Fruit fly (Drosophila melanogaster) whole organism, pupa: ENCODE measurements around the gene CG13983.

Experiments used
- CG10348 ChIP-seq: fragments of 200-800 bp; sonication (Bioruptor generic); IDR thresholded peaks from 2 replicates; pipeline ENCODE4 v1.3.6; 2022; ENCODE audit warnings: missing biosample characterization, missing genetic modification characterization
- CG12605 ChIP-seq: fragments of 200-800 bp; sonication (Bioruptor generic); IDR thresholded peaks from 2 replicates; pipeline ENCODE4 v1.3.6; 2022; ENCODE audit warnings: missing biosample characterization, missing genetic modification characterization
- CG13204 ChIP-seq: fragments of 200-800 bp; sonication (Bioruptor generic); optimal IDR thresholded peaks from 2 replicates; lab custom pipeline; 2018; ENCODE audit warnings: missing biosample characterization, mild to moderate bottlenecking, missing genetic modification characterization, moderate library complexity
- CG14655 ChIP-seq: fragments of 200-800 bp; sonication (Bioruptor generic); optimal IDR thresholded peaks from 3 replicates; lab custom pipeline; 2017; ENCODE audit warnings: mild to moderate bottlenecking, missing biosample characterization, missing genetic modification reagents, missing genetic modification characterization
- CG15710 ChIP-seq: fragments of 200-800 bp; sonication (Bioruptor generic); optimal IDR thresholded peaks from 2 replicates; lab custom pipeline; 2018; ENCODE audit warnings: missing biosample characterization, mild to moderate bottlenecking, missing genetic modification characterization, moderate library complexity
- CG17806 ChIP-seq: fragments of 200-800 bp; sonication (Bioruptor generic); optimal IDR thresholded peaks from 2 replicates; lab custom pipeline; 2018; ENCODE audit warnings: missing biosample characterization, mild to moderate bottlenecking, missing genetic modification characterization, moderate library complexity
- CG32121 ChIP-seq: fragments of 200-800 bp; sonication (Bioruptor generic); IDR thresholded peaks from 2 replicates; pipeline ENCODE4 v1.3.6; 2022; ENCODE audit warnings: missing biosample characterization, missing genetic modification characterization
- CG34367 ChIP-seq: fragments of 200-800 bp; sonication (Bioruptor generic); optimal IDR thresholded peaks from 2 replicates; lab custom pipeline; 2018; ENCODE audit warnings: missing biosample characterization, mild to moderate bottlenecking, missing genetic modification characterization
- CG4496 ChIP-seq: fragments of 200-800 bp; sonication (Bioruptor generic); IDR thresholded peaks from 3 replicates; pipeline ENCODE4 v1.3.6; 2022; ENCODE audit warnings: missing biosample characterization, missing genetic modification characterization
- CG8159 ChIP-seq: fragments of 200-800 bp; sonication (Bioruptor generic); optimal IDR thresholded peaks from 3 replicates; lab custom pipeline; 2018; ENCODE audit warnings: missing biosample characterization, mild to moderate bottlenecking, missing genetic modification characterization, moderate library complexity
- CG8301 ChIP-seq: fragments of 200-800 bp; sonication (Bioruptor generic); optimal IDR thresholded peaks from 2 replicates; lab custom pipeline; 2018; ENCODE audit warnings: missing biosample characterization, mild to moderate bottlenecking, missing genetic modification characterization
- CG9948 ChIP-seq: fragments of 200-800 bp; sonication (Bioruptor generic); optimal IDR thresholded peaks from 2 replicates; lab custom pipeline; 2018; ENCODE audit warnings: missing biosample characterization, mild to moderate bottlenecking, missing genetic modification characterization, moderate library complexity
- D1 ChIP-seq: fragments of 200-800 bp; sonication (Bioruptor generic); optimal IDR thresholded peaks from 2 replicates; lab custom pipeline; 2018; ENCODE audit warnings: missing biosample characterization, mild to moderate bottlenecking, missing genetic modification characterization, moderate library complexity
- EcR ChIP-seq: fragments of 200-800 bp; sonication (Bioruptor generic); optimal IDR thresholded peaks from 3 replicates; lab custom pipeline; 2019; ENCODE audit warnings: missing biosample characterization, missing genetic modification characterization, mild to moderate bottlenecking, moderate library complexity, missing genetic modification reagents
- Ets98B ChIP-seq: fragments of 200-800 bp; sonication (Bioruptor generic); IDR thresholded peaks from 2 replicates; pipeline ENCODE4 v1.3.6; 2022; ENCODE audit warnings: missing biosample characterization, missing genetic modification characterization
- Pif1A ChIP-seq: fragments of 200-800 bp; sonication (Bioruptor generic); optimal IDR thresholded peaks from 3 replicates; lab custom pipeline; 2016; ENCODE audit warnings: missing biosample characterization, missing genetic modification characterization
- Pif1B ChIP-seq: fragments of 200-800 bp; sonication (Bioruptor generic); optimal IDR thresholded peaks from 3 replicates; lab custom pipeline; 2016; ENCODE audit warnings: missing biosample characterization, missing genetic modification characterization
- Snoo ChIP-seq: fragments of 200-800 bp; sonication (Bioruptor generic); optimal IDR thresholded peaks from 3 replicates; lab custom pipeline; 2017; ENCODE audit warnings: missing biosample characterization, mild to moderate bottlenecking, missing genetic modification characterization, inconsistent platforms
- fd96Ca ChIP-seq: fragments of 200-800 bp; sonication (Bioruptor generic); IDR thresholded peaks from 3 replicates; pipeline ENCODE4 v1.3.6; 2022; ENCODE audit warnings: missing biosample characterization, missing genetic modification characterization
- gl ChIP-seq: fragments of 200-800 bp; sonication (Bioruptor generic); optimal IDR thresholded peaks from 2 replicates; lab custom pipeline; 2018; ENCODE audit warnings: missing biosample characterization, mild to moderate bottlenecking, missing genetic modification characterization
- rn ChIP-seq: fragments of 200-800 bp; sonication (Bioruptor generic); IDR thresholded peaks from 2 replicates; pipeline ENCODE4 v1.3.6; 2022; ENCODE audit warnings: missing biosample characterization, missing genetic modification characterization

CG13983 gene

dm6 chr2L:6283376-6283775 lies 19.1 kb upstream of the CG13983 start:
- TF ChIP-seq rn (GFP tag; lab: Robert Waterston, UW) (no peak), CG14655 (GFP tag; lab: Kevin White, UChicago) (peak; percentile 22), Ets98B (GFP tag; lab: Robert Waterston, UW) (no peak), CG4496 (GFP tag; lab: Robert Waterston, UW) (no peak)

dm6 chr2L:6280328-6280727 lies 16.0 kb upstream of the CG13983 start:
- TF ChIP-seq Pif1B (GFP tag; lab: Kevin White, UChicago) (no peak), Ets98B (GFP tag; lab: Robert Waterston, UW) (no peak), D1 (tag; lab: Kevin White, UChicago) (no peak), CG32121 (GFP tag; lab: Robert Waterston, UW) (no peak), rn (GFP tag; lab: Robert Waterston, UW) (no peak), EcR (GFP tag; lab: Kevin White, UChicago) (no peak), Snoo (tag; lab: Kevin White, UChicago) (no peak), gl (tag; lab: Kevin White, UChicago) (no peak), CG12605 (GFP tag; lab: Robert Waterston, UW) (no peak), CG8301 (tag; lab: Kevin White, UChicago) (peak; percentile 10), CG13204 (GFP tag; lab: Kevin White, UChicago) (no peak), CG15710 (tag; lab: Kevin White, UChicago) (peak; percentile 9), CG34367 (tag; lab: Kevin White, UChicago) (no peak), CG10348 (GFP tag; lab: Robert Waterston, UW) (no peak), CG14655 (GFP tag; lab: Kevin White, UChicago) (peak; percentile 28), Pif1A (GFP tag; lab: Kevin White, UChicago) (peak; percentile 13), fd96Ca (0 out of 3 replicates have a peak, but pooled peaks have one; percentile 40), CG4496 (GFP tag; lab: Robert Waterston, UW) (no peak), CG8159 (tag; lab: Kevin White, UChicago) (peak; percentile 33), CG17806 (peak; percentile 22), CG9948 (tag; lab: Kevin White, UChicago) (peak; percentile 14)

- TF ChIP-seq CG32121 (GFP tag; lab: Robert Waterston, UW) (no peak), CG4496 (GFP tag; lab: Robert Waterston, UW) (no peak), CG12605 (GFP tag; lab: Robert Waterston, UW) (no peak), Ets98B (GFP tag; lab: Robert Waterston, UW) (no peak), CG14655 (GFP tag; lab: Kevin White, UChicago) (peak; percentile 68), Pif1A (GFP tag; lab: Kevin White, UChicago) (peak; percentile 13), EcR (GFP tag; lab: Kevin White, UChicago) (no peak), rn (GFP tag; lab: Robert Waterston, UW) (no peak), CG8301 (tag; lab: Kevin White, UChicago) (peak; percentile 65), CG9948 (tag; lab: Kevin White, UChicago) (peak; percentile 29), CG15710 (tag; lab: Kevin White, UChicago) (peak; percentile 22), CG8159 (tag; lab: Kevin White, UChicago) (peak; percentile 36), D1 (tag; lab: Kevin White, UChicago) (no peak), CG10348 (GFP tag; lab: Robert Waterston, UW) (no peak), CG34367 (tag; lab: Kevin White, UChicago) (no peak), gl (tag; lab: Kevin White, UChicago) (no peak), CG17806 (peak; percentile 27), Snoo (tag; lab: Kevin White, UChicago) (no peak), Pif1B (GFP tag; lab: Kevin White, UChicago) (peak; percentile 8), CG13204 (GFP tag; lab: Kevin White, UChicago) (no peak), fd96Ca (0 out of 3 replicates have a peak, but pooled peaks have one; percentile 8)
These were observed 12.5 kb upstream of the CG13983 start for dm6 chr2L:6276815-6277214.

- TF ChIP-seq Ets98B (GFP tag; lab: Robert Waterston, UW) (no peak), CG32121 (GFP tag; lab: Robert Waterston, UW) (no peak), Pif1A (GFP tag; lab: Kevin White, UChicago) (no peak), CG17806 (no peak), CG15710 (tag; lab: Kevin White, UChicago) (no peak)
These were observed 11.7 kb upstream of the CG13983 start for dm6 chr2L:6275981-6276380.

dm6 chr2L:6273963-6274834 lies 9.9 kb upstream of the CG13983 start:
- TF ChIP-seq Ets98B (GFP tag; lab: Robert Waterston, UW) (0 out of 2 replicates have a peak, but pooled peaks have one; percentile 8), rn (GFP tag; lab: Robert Waterston, UW) (no peak), fd96Ca (no peak)
- TF ChIP-seq, all 21 proteins: peak for 1

- TF ChIP-seq CG8159 (tag; lab: Kevin White, UChicago) (no peak), CG4496 (GFP tag; lab: Robert Waterston, UW) (peak; percentile 69; the same call in 2 of the 3 replicates), CG15710 (tag; lab: Kevin White, UChicago) (no peak), CG13204 (GFP tag; lab: Kevin White, UChicago) (peak; percentile 14), fd96Ca (peak; percentile 38; the same call in 2 of the 3 replicates), rn (GFP tag; lab: Robert Waterston, UW) (no peak), CG10348 (GFP tag; lab: Robert Waterston, UW) (no peak), CG17806 (no peak), Ets98B (GFP tag; lab: Robert Waterston, UW) (peak; percentile 48; the same call in 1 of the 2 replicates), CG32121 (GFP tag; lab: Robert Waterston, UW) (peak; percentile 57), CG34367 (tag; lab: Kevin White, UChicago) (no peak), EcR (GFP tag; lab: Kevin White, UChicago) (no peak)
These were observed 7.1 kb upstream of the CG13983 start for dm6 chr2L:6271384-6271783.
